Fruit fly (Drosophila melanogaster) whole organism: ENCODE data around the gene CG10646.

ENCODE experiments used
- CG8478 ChIP-seq: fragments of >200 bp; optimal IDR thresholded peaks from 2 replicates; lab custom pipeline; 2018; ENCODE audit warnings: inconsistent platforms
- Dll ChIP-seq: fragments of >200 bp; optimal IDR thresholded peaks from 2 replicates; lab custom pipeline; 2017
- pan ChIP-seq: fragments of >200 bp; optimal IDR thresholded peaks from 2 replicates; lab custom pipeline; 2017
- psq ChIP-seq: fragments of >200 bp; optimal IDR thresholded peaks from 2 replicates; lab custom pipeline; 2017

DNA sequence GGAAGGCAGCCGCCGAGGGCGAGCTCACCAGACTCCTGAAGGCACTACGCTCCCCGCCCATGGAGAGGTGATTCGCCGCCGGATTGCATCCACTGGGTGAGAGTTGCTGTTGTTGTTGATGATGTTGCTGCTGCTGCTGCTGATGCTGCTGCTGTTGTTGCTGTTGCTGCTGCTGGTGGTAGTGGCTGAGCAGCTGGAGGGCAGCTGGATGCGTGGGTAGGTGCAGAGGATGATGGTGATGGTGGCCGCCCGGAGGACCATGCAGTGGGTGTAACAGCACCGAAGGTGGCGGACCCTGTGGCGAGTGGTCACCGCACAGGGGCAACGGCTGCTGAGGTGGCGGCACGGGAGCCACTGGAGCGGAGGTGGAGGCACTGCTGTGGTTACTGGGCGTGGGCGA, 40.1 kb downstream of the CG10646 start:
- TF ChIP-seq psq (lab: Kevin White, UChicago) (no peak), Dll (lab: Kevin White, UChicago) (no peak), CG8478 (lab: Kevin White, UChicago) (no peak), pan (no peak)
